Worm (Caenorhabditis elegans) whole organism, L4/young adult: ENCODE data around the gene T05B9.2.

Source experiments
- W03F9.2 ChIP-seq: fragments of 150-350 bp; optimal IDR thresholded peaks from 2 replicates; lab custom pipeline; 2014; ENCODE audit warnings: missing biosample characterization, missing genetic modification characterization
- dao-5 ChIP-seq: sonication (generic microtip); optimal IDR thresholded peaks from 2 replicates; lab custom pipeline; 2016; ENCODE audit warnings: missing genotype, missing genetic modification characterization, moderate library complexity, missing compliant biosample characterization
- him-1 ChIP-seq: sonication (generic microtip); optimal IDR thresholded peaks from 2 replicates; lab custom pipeline; 2016; ENCODE audit warnings: missing genotype, missing genetic modification reagents, missing genetic modification characterization, missing compliant biosample characterization

Gene T05B9.2

ce11 chrII:11259766-11260165 lies 4.1 kb downstream of the T05B9.2 start:
- TF ChIP-seq him-1 (tag; lab: Kevin White, UChicago) (no peak), dao-5 (tag; lab: Kevin White, UChicago) (no peak), W03F9.2 (tag; lab: Kevin White, UChicago) (no peak)

DNA sequence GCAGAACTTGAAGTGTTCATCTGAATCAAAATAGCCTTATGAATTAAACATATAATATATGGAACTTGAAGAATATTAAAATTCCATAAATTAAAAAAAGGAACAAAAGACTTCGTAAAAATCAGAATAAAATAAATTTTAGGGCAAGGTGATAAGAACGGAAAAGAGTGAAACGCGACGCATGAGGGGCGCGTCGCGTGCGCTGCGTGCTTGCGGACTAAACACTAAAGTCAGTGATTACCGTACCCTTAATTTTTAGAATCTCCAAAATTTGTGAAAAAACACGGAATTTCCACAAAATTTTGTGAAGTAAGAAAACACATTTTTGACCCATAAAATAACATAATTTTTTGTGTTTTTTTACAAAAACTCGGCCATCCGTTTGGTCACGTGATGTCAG lies 5.5 kb downstream of the T05B9.2 start, which contains the start of gene T05B9.1:
Gene T05B9.1, minus strand, starts transcription at position 20 of the 400 bp plus-strand sequence.
- TF ChIP-seq him-1 (tag; lab: Kevin White, UChicago) (no peak), W03F9.2 (tag; lab: Kevin White, UChicago) (no peak), dao-5 (tag; lab: Kevin White, UChicago) (no peak)

DNA sequence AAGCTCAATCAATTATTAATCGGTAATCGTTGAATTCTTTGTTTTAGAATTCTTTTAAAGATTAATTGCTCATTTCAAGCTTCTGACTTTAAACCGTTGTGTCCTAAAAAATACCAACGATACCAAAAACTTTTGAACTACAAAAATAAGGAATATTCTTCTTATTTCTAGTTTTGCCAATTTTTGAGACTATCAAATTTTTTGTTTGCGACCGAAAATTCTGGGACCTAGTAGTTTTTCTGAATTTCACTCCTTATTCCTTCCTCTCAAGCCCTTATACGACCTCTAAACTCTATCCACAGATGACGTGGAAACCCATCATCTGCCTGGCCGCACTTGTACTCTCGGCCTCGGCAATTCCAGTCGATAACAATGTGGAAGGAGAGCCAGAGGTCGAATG lies 13.2 kb downstream of the T05B9.2 start, which contains the start of gene cut-1:
Gene cut-1, plus strand, starts transcription at position 301 of the 400 bp plus-strand sequence.
- TF ChIP-seq W03F9.2 (tag; lab: Kevin White, UChicago), result no peak
- TF ChIP-seq him-1 (tag; lab: Kevin White, UChicago), result no peak
- TF ChIP-seq dao-5 (tag; lab: Kevin White, UChicago), result no peak

- TF ChIP-seq W03F9.2 (tag; lab: Kevin White, UChicago) (no peak), him-1 (tag; lab: Kevin White, UChicago) (no peak), dao-5 (tag; lab: Kevin White, UChicago) (no peak)
These were observed 15.2 kb downstream of the T05B9.2 start for ce11 chrII:11270829-11271228.

DNA sequence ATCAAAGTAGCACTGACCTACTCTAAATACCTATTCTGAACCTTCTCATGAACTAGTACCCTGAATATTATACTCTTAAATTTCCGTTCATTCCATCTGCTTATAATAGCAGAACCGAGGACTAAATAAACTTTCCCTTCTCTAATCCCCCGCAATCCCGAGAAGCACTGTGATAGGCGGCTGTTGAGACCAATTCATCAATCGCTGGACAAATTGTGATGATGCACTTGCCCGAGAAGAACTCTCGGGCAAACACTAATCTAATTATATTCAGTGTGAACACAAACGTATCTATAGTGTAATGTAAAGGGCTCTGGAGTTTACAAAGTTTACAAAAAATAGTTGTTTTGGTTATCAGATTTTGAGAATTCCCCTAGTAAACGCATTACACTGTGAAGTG lies 19.2 kb downstream of the T05B9.2 start:
- TF ChIP-seq W03F9.2 (tag; lab: Kevin White, UChicago), result no peak
- TF ChIP-seq dao-5 (tag; lab: Kevin White, UChicago), result no peak
- TF ChIP-seq him-1 (tag; lab: Kevin White, UChicago), result no peak

ce11 chrII:11275484-11275883 lies 19.8 kb downstream of the T05B9.2 start:
- no peak for TF ChIP-seq him-1 (tag; lab: Kevin White, UChicago)
- no peak for TF ChIP-seq dao-5 (tag; lab: Kevin White, UChicago)
- TF ChIP-seq W03F9.2 (tag; lab: Kevin White, UChicago), result no peak

ce11 chrII:11276879-11277278 lies 21.2 kb downstream of the T05B9.2 start:
- no peak for TF ChIP-seq dao-5 (tag; lab: Kevin White, UChicago)
- TF ChIP-seq W03F9.2 (tag; lab: Kevin White, UChicago), result no peak
- no peak for TF ChIP-seq him-1 (tag; lab: Kevin White, UChicago)

DNA sequence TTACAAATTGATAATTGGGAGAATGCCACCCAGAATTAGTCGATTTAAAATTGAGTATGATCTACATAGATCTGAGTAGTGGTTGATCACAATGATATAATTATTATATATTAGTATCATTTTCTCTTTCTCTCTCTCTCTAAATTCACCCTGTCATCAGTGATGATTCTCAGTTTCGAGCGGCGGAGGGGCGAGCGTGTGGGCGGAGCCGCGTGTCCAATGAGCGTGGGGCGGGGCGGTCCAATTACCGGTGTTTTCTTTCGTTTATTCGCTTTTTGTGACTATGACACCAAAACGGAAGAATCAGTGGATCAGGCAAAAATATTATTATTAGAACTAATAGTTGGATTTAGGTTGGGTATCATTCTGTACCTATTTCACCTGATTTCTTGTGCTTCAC lies 24.3 kb downstream of the T05B9.2 start:
- no peak for TF ChIP-seq him-1 (tag; lab: Kevin White, UChicago)
- TF ChIP-seq dao-5 (tag; lab: Kevin White, UChicago), result no peak
- no peak for TF ChIP-seq W03F9.2 (tag; lab: Kevin White, UChicago)

ce11 chrII:11281177-11281576 lies 25.5 kb downstream of the T05B9.2 start:
- no peak for TF ChIP-seq W03F9.2 (tag; lab: Kevin White, UChicago)
- TF ChIP-seq him-1 (tag; lab: Kevin White, UChicago), result no peak
- no peak for TF ChIP-seq dao-5 (tag; lab: Kevin White, UChicago)

DNA sequence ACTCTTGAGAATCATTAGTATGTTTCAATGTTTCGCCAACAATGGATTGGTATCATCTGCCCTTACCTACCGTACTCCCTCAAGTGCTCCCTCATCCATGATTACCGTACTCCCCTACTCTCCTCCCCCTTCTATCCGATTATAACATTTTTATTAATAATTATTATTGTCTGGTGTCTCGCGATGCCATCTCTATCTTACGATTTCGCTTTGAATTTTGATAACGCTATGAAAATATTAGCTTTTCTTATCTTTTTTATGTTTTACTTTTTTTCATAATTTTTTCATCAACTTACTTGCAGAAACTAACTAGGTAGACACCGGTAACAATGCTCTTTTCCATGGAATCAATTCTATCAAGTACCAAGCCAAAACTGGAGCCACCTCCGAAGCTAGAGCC lies 26.0 kb downstream of the T05B9.2 start, which contains the start of gene unc-130:
Gene unc-130, plus strand, starts transcription at position 301 of the 400 bp plus-strand sequence.
- no peak for TF ChIP-seq him-1 (tag; lab: Kevin White, UChicago)
- no peak for TF ChIP-seq W03F9.2 (tag; lab: Kevin White, UChicago)
- TF ChIP-seq dao-5 (tag; lab: Kevin White, UChicago), result no peak

- TF ChIP-seq dao-5 (tag; lab: Kevin White, UChicago) (no peak), W03F9.2 (tag; lab: Kevin White, UChicago) (no peak), him-1 (tag; lab: Kevin White, UChicago) (no peak)
These were observed 27.4 kb downstream of the T05B9.2 start for ce11 chrII:11283013-11283412.

DNA sequence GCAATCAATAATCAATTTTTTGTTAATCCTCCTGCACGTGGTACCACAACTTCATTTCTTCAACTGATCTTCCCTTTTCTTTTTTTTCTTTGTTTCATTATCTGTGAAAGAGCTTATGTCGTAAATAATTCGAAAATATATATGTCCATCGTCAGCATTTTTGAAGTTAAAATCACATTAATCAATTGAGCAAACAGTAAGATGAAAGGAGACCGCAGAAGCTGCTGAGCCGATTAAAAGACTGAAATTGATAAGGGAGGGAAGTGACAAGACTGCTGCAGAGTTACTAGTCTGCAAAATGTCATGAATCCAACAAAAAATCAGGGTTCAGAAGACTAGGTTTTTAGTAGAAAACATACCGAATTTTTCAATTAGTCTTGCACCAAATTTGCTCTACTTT lies 28.2 kb downstream of the T05B9.2 start:
- no peak for TF ChIP-seq him-1 (tag; lab: Kevin White, UChicago)
- no peak for TF ChIP-seq W03F9.2 (tag; lab: Kevin White, UChicago)
- no peak for TF ChIP-seq dao-5 (tag; lab: Kevin White, UChicago)

ce11 chrII:11284701-11285100 lies 29.1 kb downstream of the T05B9.2 start:
- TF ChIP-seq him-1 (tag; lab: Kevin White, UChicago) (no peak), dao-5 (tag; lab: Kevin White, UChicago) (no peak), W03F9.2 (tag; lab: Kevin White, UChicago) (no peak)

DNA sequence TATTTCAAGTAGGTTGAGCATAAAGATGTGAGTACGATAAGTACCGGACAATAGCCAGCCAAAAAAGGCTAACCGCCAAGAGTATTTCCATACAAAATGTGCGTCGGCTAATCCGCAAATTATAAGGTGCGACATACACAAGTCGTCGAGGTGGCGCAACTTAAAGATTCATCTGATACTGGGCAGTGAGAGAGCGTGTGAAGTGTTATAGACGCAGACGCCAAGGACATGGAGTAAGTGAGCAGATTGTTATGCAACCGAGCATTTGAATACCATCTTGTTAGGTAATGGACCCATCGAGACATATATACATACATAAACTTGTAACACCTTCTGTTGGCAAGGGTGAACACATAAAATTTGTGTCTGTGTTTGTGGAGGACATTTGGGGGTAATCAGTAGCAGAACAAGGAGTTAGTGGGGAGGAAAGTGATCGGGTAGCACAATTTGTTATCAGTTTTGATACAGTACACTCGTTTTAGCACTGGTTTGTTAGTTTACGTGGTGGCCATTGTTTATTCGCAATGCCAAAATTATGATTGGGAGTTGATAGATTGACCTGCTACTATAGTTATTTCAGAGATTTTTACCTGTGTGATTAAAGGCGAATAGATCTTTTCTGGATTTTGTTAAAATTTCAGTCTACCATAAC lies 29.8 kb downstream of the T05B9.2 start:
- TF ChIP-seq him-1 (tag; lab: Kevin White, UChicago), result no peak
